Fruit fly (Drosophila melanogaster) whole organism, prepupa: ENCODE data around the gene Cpr92A.

Source experiments
- CG10631 ChIP-seq: fragments of 200-800 bp; sonication (Bioruptor generic); optimal IDR thresholded peaks from 2 replicates; lab custom pipeline; 2016; ENCODE audit warnings: missing biosample characterization, missing genetic modification characterization
- CG11294 ChIP-seq: fragments of 200-800 bp; sonication (Bioruptor generic); IDR thresholded peaks from 2 replicates; pipeline ENCODE4 v1.3.6; 2022; ENCODE audit warnings: missing biosample characterization, missing genetic modification characterization
- CG11762 ChIP-seq: fragments of 200-800 bp; sonication (Bioruptor generic); optimal IDR thresholded peaks from 3 replicates; lab custom pipeline; 2016; ENCODE audit warnings: missing biosample characterization, missing genetic modification characterization; ENCODE audit not compliant: insufficient read depth
- CG11902 ChIP-seq: fragments of 200-800 bp; sonication (Bioruptor generic); optimal IDR thresholded peaks from 3 replicates; lab custom pipeline; 2016; ENCODE audit warnings: missing biosample characterization, missing genetic modification characterization
- CG15336 ChIP-seq: fragments of 200-800 bp; sonication (Bioruptor generic); IDR thresholded peaks from 2 replicates; pipeline ENCODE4 v1.3.6; 2022; ENCODE audit warnings: missing biosample characterization, missing genetic modification characterization
- CG16779 ChIP-seq: fragments of 200-800 bp; sonication (Bioruptor generic); optimal IDR thresholded peaks from 3 replicates; lab custom pipeline; 2017; ENCODE audit warnings: missing biosample characterization, mild to moderate bottlenecking, missing genetic modification characterization
- CG3032 ChIP-seq: fragments of 200-800 bp; optimal IDR thresholded peaks from 2 replicates; lab custom pipeline; 2019; ENCODE audit warnings: missing biosample characterization, mild to moderate bottlenecking, missing genetic modification characterization, moderate library complexity
- CG31627 ChIP-seq: fragments of 200-800 bp; sonication (Bioruptor generic); optimal IDR thresholded peaks from 3 replicates; lab custom pipeline; 2016; ENCODE audit warnings: missing biosample characterization, missing genetic modification characterization
- CG32006 ChIP-seq: fragments of 200-800 bp; sonication (Bioruptor generic); optimal IDR thresholded peaks from 3 replicates; lab custom pipeline; 2017; ENCODE audit warnings: missing biosample characterization, mild to moderate bottlenecking, missing genetic modification characterization
- CG6163 ChIP-seq: fragments of 200-800 bp; sonication (Bioruptor generic); IDR thresholded peaks from 3 replicates; pipeline ENCODE4 v1.3.6; 2022; ENCODE audit warnings: missing biosample characterization, missing genetic modification characterization
- CG6276 ChIP-seq: fragments of 200-800 bp; sonication (Bioruptor generic); optimal IDR thresholded peaks from 2 replicates; lab custom pipeline; 2017; ENCODE audit warnings: missing biosample characterization, mild to moderate bottlenecking, missing genetic modification characterization
- CG6808 ChIP-seq: fragments of 200-800 bp; sonication (Bioruptor generic); optimal IDR thresholded peaks from 3 replicates; lab custom pipeline; 2017; ENCODE audit warnings: missing biosample characterization, missing genetic modification characterization, mild to moderate bottlenecking, moderate library complexity, missing genetic modification reagents
- CG6854 ChIP-seq: fragments of 200-800 bp; sonication (Bioruptor generic); optimal IDR thresholded peaks from 2 replicates; lab custom pipeline; 2017; ENCODE audit warnings: missing biosample characterization, mild to moderate bottlenecking, missing genetic modification characterization
- CG8632 ChIP-seq: fragments of 200-800 bp; sonication (Bioruptor generic); optimal IDR thresholded peaks from 3 replicates; lab custom pipeline; 2016; ENCODE audit warnings: missing biosample characterization, missing genetic modification characterization
- CG9139 ChIP-seq: fragments of 200-800 bp; sonication (Bioruptor generic); optimal IDR thresholded peaks from 3 replicates; lab custom pipeline; 2017; ENCODE audit warnings: missing biosample characterization, mild to moderate bottlenecking, missing genetic modification characterization
- Eip78C ChIP-seq: fragments of 200-800 bp; sonication (Bioruptor generic); peaks from one replicate; lab custom pipeline; 2016; ENCODE audit warnings: missing biosample characterization, missing genetic modification characterization
- Eip93F ChIP-seq: fragments of 200-800 bp; sonication (Bioruptor generic); optimal IDR thresholded peaks from 2 replicates; lab custom pipeline; 2016; ENCODE audit warnings: missing biosample characterization, mild to moderate bottlenecking, missing genetic modification characterization
- Ets21C ChIP-seq: fragments of 200-800 bp; sonication (Bioruptor generic); optimal IDR thresholded peaks from 3 replicates; lab custom pipeline; 2016; ENCODE audit warnings: missing biosample characterization, missing genetic modification characterization
- Ets96B ChIP-seq: fragments of 200-800 bp; optimal IDR thresholded peaks from 2 replicates; lab custom pipeline; 2019; ENCODE audit warnings: missing biosample characterization, mild to moderate bottlenecking, missing genetic modification characterization, moderate library complexity
- Gug ChIP-seq: fragments of 200-800 bp; sonication (Bioruptor generic); IDR thresholded peaks from 2 replicates; pipeline ENCODE4 v1.3.6; 2022; ENCODE audit warnings: missing biosample characterization, missing genetic modification characterization
- Hr38 ChIP-seq: sonication (Bioruptor generic); optimal IDR thresholded peaks from 2 replicates; lab custom pipeline; 2016; ENCODE audit warnings: missing biosample characterization, missing genetic modification characterization
- Hr39 ChIP-seq: fragments of 200-800 bp; sonication (Bioruptor generic); optimal IDR thresholded peaks from 2 replicates; lab custom pipeline; 2016; ENCODE audit warnings: missing biosample characterization, missing genetic modification characterization
- Hr4 ChIP-seq: fragments of 200-800 bp; sonication (Bioruptor generic); optimal IDR thresholded peaks from 3 replicates; lab custom pipeline; 2016; ENCODE audit warnings: missing biosample characterization, missing genetic modification characterization
- Met ChIP-seq: fragments of 200-800 bp; sonication (Bioruptor generic); optimal IDR thresholded peaks from 3 replicates; lab custom pipeline; 2016; ENCODE audit warnings: missing biosample characterization, missing genetic modification characterization
- OdsH ChIP-seq: fragments of 200-800 bp; sonication (Bioruptor generic); optimal IDR thresholded peaks from 3 replicates; lab custom pipeline; 2016; ENCODE audit warnings: missing biosample characterization, missing genetic modification characterization
- Smox ChIP-seq: fragments of 200-800 bp; sonication (Bioruptor generic); optimal IDR thresholded peaks from 3 replicates; lab custom pipeline; 2016; ENCODE audit warnings: missing biosample characterization, missing genetic modification characterization
- Sox102F ChIP-seq: fragments of 200-800 bp; sonication (Bioruptor generic); optimal IDR thresholded peaks from 2 replicates; lab custom pipeline; 2016; ENCODE audit warnings: missing biosample characterization, mild to moderate bottlenecking, missing genetic modification characterization
- Sox14 ChIP-seq: fragments of 200-800 bp; sonication (Bioruptor generic); optimal IDR thresholded peaks from 3 replicates; lab custom pipeline; 2016; ENCODE audit warnings: missing biosample characterization, missing genetic modification characterization
- Sox15 ChIP-seq: fragments of 200-800 bp; sonication (Bioruptor generic); optimal IDR thresholded peaks from 3 replicates; lab custom pipeline; 2016; ENCODE audit warnings: missing biosample characterization, missing genetic modification characterization
- achi ChIP-seq: fragments of 200-800 bp; sonication (Bioruptor generic); optimal IDR thresholded peaks from 3 replicates; lab custom pipeline; 2016; ENCODE audit warnings: missing biosample characterization, missing genetic modification characterization
- cyc ChIP-seq: fragments of 200-800 bp; sonication (Bioruptor generic); optimal IDR thresholded peaks from 3 replicates; lab custom pipeline; 2016; ENCODE audit warnings: missing biosample characterization, missing genetic modification characterization
- dac ChIP-seq: fragments of 200-800 bp; sonication (Bioruptor generic); optimal IDR thresholded peaks from 2 replicates; lab custom pipeline; 2017; ENCODE audit warnings: missing biosample characterization, mild to moderate bottlenecking, missing genetic modification characterization
- dsx ChIP-seq: fragments of 200-800 bp; optimal IDR thresholded peaks from 3 replicates; lab custom pipeline; 2019; ENCODE audit warnings: missing biosample characterization, mild to moderate bottlenecking, missing genetic modification characterization, moderate library complexity; ENCODE audit not compliant: poor library complexity, severe bottlenecking
- eg ChIP-seq: fragments of 200-800 bp; sonication (Bioruptor generic); IDR thresholded peaks from 3 replicates; pipeline ENCODE4 v1.3.6; 2022; ENCODE audit warnings: missing biosample characterization, missing genetic modification characterization
- esn ChIP-seq: fragments of 200-800 bp; sonication (Bioruptor generic); optimal IDR thresholded peaks from 2 replicates; lab custom pipeline; 2016; ENCODE audit warnings: missing biosample characterization, mild to moderate bottlenecking, missing genetic modification characterization, moderate library complexity
- fd59A ChIP-seq: fragments of 200-800 bp; sonication (Bioruptor generic); optimal IDR thresholded peaks from 2 replicates; lab custom pipeline; 2017; ENCODE audit warnings: missing biosample characterization, mild to moderate bottlenecking, missing genetic modification characterization, missing genetic modification reagents
- fkh ChIP-seq: fragments of 200-800 bp; sonication (Bioruptor generic); optimal IDR thresholded peaks from 3 replicates; lab custom pipeline; 2017; ENCODE audit warnings: missing biosample characterization, mild to moderate bottlenecking, missing genetic modification characterization, moderate library complexity
- lz ChIP-seq: fragments of 200-800 bp; sonication (Bioruptor generic); optimal IDR thresholded peaks from 3 replicates; lab custom pipeline; 2016; ENCODE audit warnings: missing biosample characterization, missing genetic modification characterization
- salr ChIP-seq, 2 experiments: fragments of 200-800 bp; sonication (Bioruptor generic); optimal IDR thresholded peaks; 3 replicates each; lab custom pipeline; 2016 to 2018; ENCODE audit warnings: missing biosample characterization in 2 of 2, missing genetic modification characterization in 2 of 2, mild to moderate bottlenecking in 1 of 2
- spab ChIP-seq: fragments of 200-800 bp; sonication (Bioruptor generic); optimal IDR thresholded peaks from 2 replicates; lab custom pipeline; 2017; ENCODE audit warnings: missing biosample characterization, mild to moderate bottlenecking, missing genetic modification characterization, missing genetic modification reagents
- ss ChIP-seq, 2 experiments: fragments of 200-800 bp; sonication (Bioruptor generic); optimal IDR thresholded peaks; 2 replicates in 1 of 2; 3 replicates in 1 of 2; lab custom pipeline; 2017 to 2018; ENCODE audit warnings: mild to moderate bottlenecking in 2 of 2, missing biosample characterization in 2 of 2, missing genetic modification characterization in 2 of 2, moderate library complexity in 1 of 2
- svp ChIP-seq: fragments of 200-800 bp; sonication (Bioruptor generic); peaks from one replicate; lab custom pipeline; 2016; ENCODE audit warnings: missing biosample characterization, missing genetic modification characterization
- topi ChIP-seq: fragments of 200-800 bp; sonication (Bioruptor generic); optimal IDR thresholded peaks from 3 replicates; lab custom pipeline; 2016; ENCODE audit warnings: missing biosample characterization, missing genetic modification characterization
- vri ChIP-seq: fragments of 200-800 bp; sonication (Bioruptor generic); optimal IDR thresholded peaks from 3 replicates; lab custom pipeline; 2016; ENCODE audit warnings: missing biosample characterization, mild to moderate bottlenecking, missing genetic modification characterization

Cpr92A gene

dm6 chr3R:19584818-19585217 lies 13.9 kb downstream of the Cpr92A start (continued):
- TF ChIP-seq CG11902 (GFP tag; lab: Kevin White, UChicago) (no peak), eg (no peak), CG3032 (tag; lab: Kevin White, UChicago) (no peak), achi (GFP tag; lab: Kevin White, UChicago) (no peak), Hr38 (GFP tag; lab: Kevin White, UChicago) (no peak), CG6854 (GFP tag; lab: Kevin White, UChicago) (peak; percentile 4), Ets21C (GFP tag; lab: Kevin White, UChicago) (no peak), Hr39 (no peak), Eip78C (GFP tag; lab: Kevin White, UChicago) (no peak), dsx (GFP tag; lab: Kevin White, UChicago) (no peak), Hr4 (no peak), CG11762 (GFP tag; lab: Kevin White, UChicago) (no peak), esn (peak; percentile 36), Smox (GFP tag; lab: Kevin White, UChicago) (peak; percentile 14), fkh (GFP tag; lab: Kevin White, UChicago) (peak; percentile 99), fd59A (no peak), Sox14 (no peak), Ets96B (no peak)
- TF ChIP-seq, all 60 proteins: peak for 17

- TF ChIP-seq dac (GFP tag; lab: Kevin White, UChicago) (no peak), spab (GFP tag; lab: Kevin White, UChicago) (no peak), svp (peak; percentile 65), CG31627 (GFP tag; lab: Kevin White, UChicago) (no peak), ss (GFP tag; optimal IDR thresholded peaks at IDR 0.05; lab: Kevin White, UChicago) (peak in 1 of 2 experiments; percentile 8), Eip78C (GFP tag; lab: Kevin White, UChicago) (peak; percentile 63), CG6276 (no peak), topi (GFP tag; lab: Kevin White, UChicago) (no peak), CG6163 (0 out of 3 replicates have a peak, but pooled peaks have one; percentile 20), CG11762 (GFP tag; lab: Kevin White, UChicago) (no peak), achi (GFP tag; lab: Kevin White, UChicago) (no peak), CG10631 (GFP tag; lab: Kevin White, UChicago) (peak; percentile 10), Hr4 (peak; percentile 8), esn (peak; percentile 29), CG32006 (GFP tag; lab: Kevin White, UChicago) (peak; percentile 13), fkh (GFP tag; lab: Kevin White, UChicago) (peak; percentile 12), Eip93F (GFP tag; lab: Kevin White, UChicago) (no peak)
- TF ChIP-seq, all 60 proteins: peak for 9
Measured at dm6 chr3R:19583311-19583710, 15.4 kb downstream of the Cpr92A start.

dm6 chr3R:19581829-19582228 lies 16.9 kb downstream of the Cpr92A start:
- TF ChIP-seq salr (GFP tag; optimal IDR thresholded peaks at IDR 0.05; lab: Kevin White, UChicago), result no peak
- peak; percentile 16; the same call in 1 of the 3 replicates for TF ChIP-seq eg
- no peak for TF ChIP-seq dsx (GFP tag; lab: Kevin White, UChicago)
- no peak for TF ChIP-seq CG6276
- no peak for TF ChIP-seq topi (GFP tag; lab: Kevin White, UChicago)
- no peak for TF ChIP-seq lz
- no peak for TF ChIP-seq CG16779 (tag; lab: Kevin White, UChicago)
- TF ChIP-seq Met (GFP tag; lab: Kevin White, UChicago), result no peak
- peak; percentile 23 for TF ChIP-seq Eip78C (GFP tag; lab: Kevin White, UChicago)
- no peak for TF ChIP-seq CG3032 (tag; lab: Kevin White, UChicago)
- TF ChIP-seq cyc, result no peak
- TF ChIP-seq Sox15, result no peak
- no peak for TF ChIP-seq CG11294 (GFP tag; lab: Robert Waterston, UW)
- peak; percentile 39; the same call in 1 of the 2 replicates for TF ChIP-seq CG15336 (GFP tag; lab: Robert Waterston, UW)
- TF ChIP-seq CG8632 (GFP tag; lab: Kevin White, UChicago), result no peak
- no peak for TF ChIP-seq Ets96B
- TF ChIP-seq Sox102F (GFP tag; lab: Kevin White, UChicago), result no peak
- no peak for TF ChIP-seq Hr4
- TF ChIP-seq CG10631 (GFP tag; lab: Kevin White, UChicago), result no peak
- TF ChIP-seq achi (GFP tag; lab: Kevin White, UChicago), result no peak
- TF ChIP-seq Gug (GFP tag; lab: Robert Waterston, UW), result no peak
- TF ChIP-seq CG32006 (GFP tag; lab: Kevin White, UChicago), result no peak
- no peak for TF ChIP-seq CG11762 (GFP tag; lab: Kevin White, UChicago)
- peak; percentile 33; the same call in 2 of the 3 replicates for TF ChIP-seq CG6163
- no peak for TF ChIP-seq dac (GFP tag; lab: Kevin White, UChicago)
- TF ChIP-seq CG6808 (GFP tag; lab: Kevin White, UChicago), result peak; percentile 30
- no peak for TF ChIP-seq fd59A
- TF ChIP-seq CG9139 (GFP tag; lab: Kevin White, UChicago), result peak; percentile 11
- TF ChIP-seq vri (GFP tag; lab: Kevin White, UChicago), result no peak
- no peak for TF ChIP-seq svp
- no peak for TF ChIP-seq CG6854 (GFP tag; lab: Kevin White, UChicago)
- peak; percentile 3 to 24 for TF ChIP-seq ss (GFP tag; optimal IDR thresholded peaks at IDR 0.05; lab: Kevin White, UChicago)
- TF ChIP-seq OdsH (GFP tag; lab: Kevin White, UChicago), result no peak
